Fruit fly (Drosophila melanogaster): ENCODE data around the gene CG9328.

- TF ChIP-seq CG13204 (GFP tag; optimal IDR thresholded peaks at IDR 0.05) (no peak), CG34367 (tag; optimal IDR thresholded peaks at IDR 0.05) (no peak), rn (GFP tag; IDR thresholded peaks at IDR 0.05) (no peak), CG9948 (tag; optimal IDR thresholded peaks at IDR 0.05) (no peak), gl (tag; optimal IDR thresholded peaks at IDR 0.05) (no peak), Pif1A (GFP tag; optimal IDR thresholded peaks at IDR 0.05) (no peak), CG8301 (tag; optimal IDR thresholded peaks at IDR 0.05) (no peak), fd96Ca (GFP tag; IDR thresholded peaks at IDR 0.05) (no peak), CG17806 (tag; optimal IDR thresholded peaks at IDR 0.05) (no peak), CG32121 (GFP tag; IDR thresholded peaks at IDR 0.05) (no peak), D1 (tag; optimal IDR thresholded peaks at IDR 0.05) (no peak), Snoo (tag; optimal IDR thresholded peaks at IDR 0.05) (no peak)
These were observed 51.5 kb downstream of the CG9328 start, which contains the start of gene CG14402 for dm6 chr2L:20849000-20849399.

Data from whole organism, pupa.